Fruit fly (Drosophila melanogaster) S2 (cell line): Measurements from ENCODE around the gene CG32137.

ENCODE experiments used
- CG8478 ChIP-seq: fragments of >200 bp; optimal IDR thresholded peaks from 2 replicates; lab custom pipeline; 2018
- CTCF ChIP-seq, 2 experiments: fragments of >200 bp; optimal IDR thresholded peaks; 2 replicates each; lab custom pipeline; 2018

The CG32137 gene

dm6 chr3L:14001658-14002523 is 62.8 kb downstream of the CG32137 start, which contains the start of the genes Nprl3 and upSET:
TSS of gene Nprl3 (minus strand) at chr3L:14001880.
TSS of gene upSET (plus strand) at chr3L:14002127.
- no peak for TF ChIP-seq CG8478 (lab: Kevin White, UChicago)
- no peak for TF ChIP-seq CTCF (optimal IDR thresholded peaks at IDR 0.05; lab: Kevin White, UChicago)

dm6 chr3L:14002524-14003135 is 63.6 kb downstream of the CG32137 start:
- no peak for TF ChIP-seq CG8478 (lab: Kevin White, UChicago)
- peak in 1 of 2 experiments; percentile 4 for TF ChIP-seq CTCF (optimal IDR thresholded peaks at IDR 0.05; lab: Kevin White, UChicago)

DNA sequence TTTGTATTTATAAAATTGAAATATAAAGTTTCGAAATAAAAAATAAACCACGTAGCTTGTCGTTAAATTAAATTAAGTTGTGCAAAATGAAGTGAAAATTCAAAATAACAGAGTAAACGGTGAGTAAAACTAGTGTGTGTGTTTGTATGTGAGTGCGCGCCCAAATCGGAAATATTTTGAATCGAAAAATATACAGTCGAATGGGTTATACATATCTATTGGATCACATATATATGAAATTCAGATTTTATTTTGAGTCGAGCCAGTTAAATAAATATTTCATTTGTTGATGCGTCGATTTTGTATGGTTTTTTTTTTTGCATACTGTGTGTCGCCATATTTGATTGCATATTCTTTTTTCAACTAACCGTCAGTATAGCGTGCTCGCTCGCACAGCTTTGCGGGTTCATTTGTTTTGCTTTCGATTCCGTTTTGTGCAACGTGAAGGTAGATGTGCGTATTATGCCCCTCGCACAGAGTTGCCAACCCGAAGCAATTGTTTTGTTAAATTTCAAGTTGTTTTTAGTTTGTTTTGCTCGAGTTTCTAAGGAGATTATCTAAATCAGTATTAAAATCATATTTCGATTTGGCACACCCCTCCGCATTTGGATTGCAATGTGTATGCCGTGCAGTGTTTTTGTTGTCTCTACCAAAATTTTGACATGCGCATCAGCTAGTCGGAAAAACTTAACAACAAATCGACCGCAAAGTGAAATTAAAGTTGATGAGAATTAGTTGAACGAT is 64.4 kb downstream of the CG32137 start:
- TF ChIP-seq CTCF (optimal IDR thresholded peaks at IDR 0.05; lab: Kevin White, UChicago) (no peak), CG8478 (lab: Kevin White, UChicago) (no peak)

- TF ChIP-seq CTCF (optimal IDR thresholded peaks at IDR 0.05; lab: Kevin White, UChicago) (no peak), CG8478 (lab: Kevin White, UChicago) (no peak)
These were observed 65.0 kb downstream of the CG32137 start for dm6 chr3L:14004041-14004407.

DNA sequence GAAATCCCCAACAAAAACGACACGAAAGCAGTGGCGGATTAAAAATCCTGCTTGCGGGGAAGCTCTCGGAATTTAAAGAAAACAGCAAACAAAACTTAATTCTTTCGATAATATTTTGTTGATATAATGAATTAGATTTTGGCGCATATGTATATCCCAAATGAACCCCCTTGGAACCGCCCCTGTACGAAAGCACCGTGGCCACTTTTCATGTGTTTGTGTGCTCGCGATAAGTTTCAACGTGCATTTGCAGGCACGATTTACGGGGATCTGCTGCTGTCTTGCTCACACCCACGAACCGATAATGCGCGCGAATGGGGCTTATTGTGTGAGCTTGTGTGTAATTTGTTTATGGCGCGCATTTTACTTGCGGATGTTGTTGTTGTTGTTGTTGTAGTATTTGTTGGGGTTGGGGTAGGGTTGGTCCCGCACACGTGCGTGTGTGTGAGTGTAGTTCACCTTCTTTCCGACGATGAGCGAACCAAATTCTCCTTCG is 66.0 kb downstream of the CG32137 start:
- TF ChIP-seq CTCF (optimal IDR thresholded peaks at IDR 0.05; lab: Kevin White, UChicago) (no peak), CG8478 (lab: Kevin White, UChicago) (no peak)

DNA sequence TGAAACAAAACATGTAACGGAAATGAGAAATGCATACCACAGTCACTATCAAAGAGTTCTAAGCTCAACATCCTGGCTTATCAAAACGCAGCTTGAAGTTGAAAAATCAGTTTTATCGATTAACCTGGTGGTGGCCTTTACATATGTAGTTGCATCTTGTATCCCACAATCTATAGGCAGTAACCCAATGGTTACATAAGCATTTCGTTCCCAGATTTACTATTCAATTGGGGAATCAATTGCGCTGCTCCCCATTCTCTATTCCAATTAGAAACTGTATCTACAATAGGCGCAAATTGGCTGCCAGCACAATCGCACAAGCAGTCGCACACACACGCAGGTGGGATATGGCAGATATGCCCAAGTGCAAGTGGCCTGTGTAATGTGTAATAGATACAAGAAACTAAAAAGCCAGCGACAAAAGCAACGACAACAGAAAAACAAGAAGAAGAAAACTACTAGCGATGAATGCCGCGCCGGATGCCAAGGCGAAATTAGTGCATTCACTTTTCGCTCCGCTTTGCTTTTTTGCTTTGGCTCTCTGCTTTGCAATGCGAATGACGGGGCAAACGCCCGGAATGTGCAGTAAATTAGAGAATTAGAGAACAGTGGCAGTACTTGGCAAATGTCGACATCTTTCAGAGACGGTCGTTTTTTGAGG is 66.7 kb downstream of the CG32137 start:
- no peak for TF ChIP-seq CTCF (optimal IDR thresholded peaks at IDR 0.05; lab: Kevin White, UChicago)
- TF ChIP-seq CG8478 (lab: Kevin White, UChicago), result no peak

dm6 chr3L:14006704-14007126 is 67.7 kb downstream of the CG32137 start:
- TF ChIP-seq CG8478 (lab: Kevin White, UChicago), result no peak
